Worm (Caenorhabditis elegans): ENCODE data around the gene T07D4.5.

- TF ChIP-seq snpc-4 (GFP tag; optimal IDR thresholded peaks at IDR 0.05) (no peak), snpc-4 (tag; optimal IDR thresholded peaks at IDR 0.05) (no peak), him-1 (tag; optimal IDR thresholded peaks at IDR 0.05) (no peak), ekl-4 (GFP tag; IDR thresholded peaks at IDR 0.05) (no peak), efl-1 (GFP tag; optimal IDR thresholded peaks at IDR 0.05) (no peak), F57A8.1 (GFP tag; optimal IDR thresholded peaks at IDR 0.05) (no peak), F23B12.7 (tag; optimal IDR thresholded peaks at IDR 0.05; ENCODE audit: insufficient read depth) (no peak)
Observed at ce11 chrII:8926451-8926850, 42.3 kb upstream of the T07D4.5 start, which contains the start of gene B0457.2.

All from whole organism, young adult.